Worm (Caenorhabditis elegans) whole organism, late embryonic: ENCODE data around the gene C16B8.4.
A peak's percentile ranks its signal among the peaks of the same experiment; 100 is the strongest.

ENCODE experiments used
- npax-4 ChIP-seq: sonication (generic microtip); optimal IDR thresholded peaks from 2 replicates; lab custom pipeline; 2016; ENCODE audit warnings: missing genetic modification characterization, missing compliant biosample characterization
- unc-42 ChIP-seq: sonication (generic microtip); optimal IDR thresholded peaks from 2 replicates; lab custom pipeline; 2016; ENCODE audit warnings: missing genotype, missing genetic modification characterization, missing compliant biosample characterization

DNA sequence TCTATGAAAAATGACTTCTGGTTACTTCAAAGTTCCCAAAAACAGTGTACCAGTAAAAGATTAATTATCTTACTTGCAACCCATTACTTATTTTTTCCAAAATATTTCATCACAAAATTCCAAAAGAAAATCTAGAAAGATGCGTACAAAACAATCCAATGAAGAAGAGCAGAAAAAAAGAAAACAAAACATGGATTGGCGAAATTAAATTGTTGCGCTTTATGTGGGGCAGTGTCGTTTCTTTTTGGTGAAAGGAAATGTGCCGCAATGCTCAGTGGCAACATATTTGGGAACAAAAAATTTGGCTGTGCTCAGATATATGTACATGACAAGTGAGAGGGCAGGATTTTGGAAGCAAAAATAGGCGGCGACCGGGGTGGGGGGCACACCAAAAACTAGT, 15.1 kb upstream of the C16B8.4 start:
- TF ChIP-seq unc-42 (tag; lab: Kevin White, UChicago) (peak; percentile 58), npax-4 (no peak)
